Worm (Caenorhabditis elegans): Measurements from ENCODE around the gene acs-4.

Gene acs-4

ce11 chrIII:7185473-7185872 is 17.8 kb downstream of the acs-4 start, which contains the start of gene F37C12.14:
Gene F37C12.14 (minus strand): TSS chrIII:7185573.
- TF ChIP-seq zag-1 (tag; optimal IDR thresholded peaks at IDR 0.05) = no peak
- TF ChIP-seq daf-12 (tag; optimal IDR thresholded peaks at IDR 0.05) = no peak
- no peak for TF ChIP-seq snpc-4 (tag; optimal IDR thresholded peaks at IDR 0.05)
- no peak for TF ChIP-seq nhr-77 (tag; optimal IDR thresholded peaks at IDR 0.05)
- TF ChIP-seq ztf-11 (tag; optimal IDR thresholded peaks at IDR 0.05) = no peak
- TF ChIP-seq aly-2 (tag; optimal IDR thresholded peaks at IDR 0.05) = no peak
- TF ChIP-seq lin-15B (tag; optimal IDR thresholded peaks at IDR 0.05) = no peak
- no peak for TF ChIP-seq nhr-67 (tag; optimal IDR thresholded peaks at IDR 0.05)
- TF ChIP-seq nhr-25 (tag; optimal IDR thresholded peaks at IDR 0.05) = no peak
- no peak for TF ChIP-seq nhr-28 (tag; optimal IDR thresholded peaks at IDR 0.05)
- no peak for TF ChIP-seq unc-39 (tag; optimal IDR thresholded peaks at IDR 0.05)
- TF ChIP-seq egl-5 (tag; optimal IDR thresholded peaks at IDR 0.05) = no peak
- TF ChIP-seq lsy-12 (tag; optimal IDR thresholded peaks at IDR 0.05) = no peak

ce11 chrIII:7188300-7189052 is 20.8 kb downstream of the acs-4 start, which contains the start of the genes F37C12.21 and F37C12.10:
Gene F37C12.21 (plus strand): TSS chrIII:7188357.
Gene F37C12.10 (minus strand): TSS chrIII:7188384.
- TF ChIP-seq elt-2 (tag; optimal IDR thresholded peaks at IDR 0.05) (peak; percentile 77), pqm-1 (tag; optimal IDR thresholded peaks at IDR 0.05) (peak; percentile 33), tbx-2 (tag; optimal IDR thresholded peaks at IDR 0.05) (no peak), nhr-237 (tag; optimal IDR thresholded peaks at IDR 0.05) (no peak), pha-4 (tag; optimal IDR thresholded peaks at IDR 0.05) (peak; percentile 4), mdl-1 (tag; optimal IDR thresholded peaks at IDR 0.05) (no peak), fkh-2 (tag; optimal IDR thresholded peaks at IDR 0.05) (no peak), elt-3 (tag; optimal IDR thresholded peaks at IDR 0.05) (no peak)

- no peak for TF ChIP-seq zag-1 (tag; optimal IDR thresholded peaks at IDR 0.05)
- peak; percentile 94 for TF ChIP-seq lin-15B (tag; optimal IDR thresholded peaks at IDR 0.05)
- TF ChIP-seq sea-2 (GFP tag; optimal IDR thresholded peaks at IDR 0.05) = no peak
- TF ChIP-seq R02D3.7 (tag; optimal IDR thresholded peaks at IDR 0.05) = peak; percentile 96
- no peak for TF ChIP-seq elt-3 (tag; optimal IDR thresholded peaks at IDR 0.05)
- peak; percentile 24 for TF ChIP-seq ZK546.5 (tag; optimal IDR thresholded peaks at IDR 0.05)
- TF ChIP-seq nhr-11 (tag; optimal IDR thresholded peaks at IDR 0.05) = peak; percentile 59
- TF ChIP-seq nhr-237 (tag; optimal IDR thresholded peaks at IDR 0.05) = no peak
- TF ChIP-seq ceh-28 (tag; optimal IDR thresholded peaks at IDR 0.05) = no peak
- peak; percentile 93 for TF ChIP-seq pha-4 (tag; optimal IDR thresholded peaks at IDR 0.05)
- no peak for TF ChIP-seq aly-2 (tag; optimal IDR thresholded peaks at IDR 0.05)
- TF ChIP-seq nhr-12 (tag; optimal IDR thresholded peaks at IDR 0.05) = no peak
- TF ChIP-seq nhr-23 (tag; optimal IDR thresholded peaks at IDR 0.05) = peak; percentile 93
- TF ChIP-seq mml-1 (tag; optimal IDR thresholded peaks at IDR 0.05) = no peak
- peak; percentile 77 for TF ChIP-seq egl-5 (tag; optimal IDR thresholded peaks at IDR 0.05)
- no peak for TF ChIP-seq mdl-1 (tag; optimal IDR thresholded peaks at IDR 0.05)
- no peak for TF ChIP-seq elt-1 (tag; optimal IDR thresholded peaks at IDR 0.05)
- no peak for TF ChIP-seq fkh-2 (tag; optimal IDR thresholded peaks at IDR 0.05)
- no peak for TF ChIP-seq ztf-4 (tag; optimal IDR thresholded peaks at IDR 0.05)
- peak; percentile 92 for TF ChIP-seq lin-39 (tag; optimal IDR thresholded peaks at IDR 0.05)
- TF ChIP-seq snpc-4 (tag; optimal IDR thresholded peaks at IDR 0.05) = peak; percentile 54
- TF ChIP-seq nhr-43 (tag; optimal IDR thresholded peaks at IDR 0.05; ENCODE audit: poor library complexity, severe bottlenecking) = peak; percentile 48
- TF ChIP-seq hmg-11 (tag; optimal IDR thresholded peaks at IDR 0.05) = no peak
- TF ChIP-seq egl-27 (tag; optimal IDR thresholded peaks at IDR 0.05) = peak; percentile 65
- TF ChIP-seq ceh-9 (tag; optimal IDR thresholded peaks at IDR 0.05) = no peak
- TF ChIP-seq fos-1 (tag; optimal IDR thresholded peaks at IDR 0.05) = no peak
- TF ChIP-seq ceh-16 (tag; optimal IDR thresholded peaks at IDR 0.05) = no peak
- no peak for TF ChIP-seq nhr-28 (tag; optimal IDR thresholded peaks at IDR 0.05)
- TF ChIP-seq nhr-67 (tag; optimal IDR thresholded peaks at IDR 0.05) = no peak
- peak; percentile 23 for TF ChIP-seq unc-62 (GFP tag; optimal IDR thresholded peaks at IDR 0.05)
- peak; percentile 9 for TF ChIP-seq tbx-2 (tag; optimal IDR thresholded peaks at IDR 0.05)
- no peak for TF ChIP-seq unc-39 (tag; optimal IDR thresholded peaks at IDR 0.05)
- TF ChIP-seq nfya-1 (tag; optimal IDR thresholded peaks at IDR 0.05; ENCODE audit: insufficient read depth) = peak; percentile 90
- no peak for TF ChIP-seq eor-1 (tag; optimal IDR thresholded peaks at IDR 0.05)
- no peak for TF ChIP-seq nhr-76 (tag; optimal IDR thresholded peaks at IDR 0.05)
- peak; percentile 49 for TF ChIP-seq pqm-1 (tag; optimal IDR thresholded peaks at IDR 0.05)
- TF ChIP-seq elt-2 (tag; optimal IDR thresholded peaks at IDR 0.05) = peak; percentile 62
- TF ChIP-seq lsy-12 (tag; optimal IDR thresholded peaks at IDR 0.05) = no peak
- TF ChIP-seq ama-1 (optimal IDR thresholded peaks at IDR 0.05) = peak; percentile 44
- TF ChIP-seq skn-1 (tag; optimal IDR thresholded peaks at IDR 0.05) = peak; percentile 54
- peak; percentile 58 for TF ChIP-seq fkh-10 (GFP tag; optimal IDR thresholded peaks at IDR 0.05)
- TF ChIP-seq nhr-77 (tag; optimal IDR thresholded peaks at IDR 0.05) = peak; percentile 4
- TF ChIP-seq nhr-25 (tag; optimal IDR thresholded peaks at IDR 0.05) = peak; percentile 82
Observed at ce11 chrIII:7189581-7190128, 22.0 kb downstream of the acs-4 start, which contains the start of gene rps-21. Gene rps-21 (minus strand): TSS chrIII:7189631.

Measured in whole organism, L3 larva.